Worm (Caenorhabditis elegans) whole organism, L1 larva: ENCODE measurements around the gene ufl-1.

Source experiments
- irx-1 ChIP-seq: sonication (generic microtip); optimal IDR thresholded peaks from 2 replicates; lab custom pipeline; 2016; ENCODE audit warnings: missing genetic modification characterization, missing compliant biosample characterization
- jun-1 ChIP-seq: fragments of 150-350 bp; optimal IDR thresholded peaks from 2 replicates; lab custom pipeline; 2014; ENCODE audit warnings: missing biosample characterization, missing genetic modification reagents, missing genetic modification characterization
- mdl-1 ChIP-seq, 2 experiments: fragments of 150-350 bp; optimal IDR thresholded peaks; 2 replicates each; lab custom pipeline; 2014 to 2017; ENCODE audit warnings: missing biosample characterization in 2 of 2, missing genetic modification characterization in 2 of 2, inconsistent platforms in 1 of 2
- mep-1 ChIP-seq: fragments of 150-350 bp; optimal IDR thresholded peaks from 2 replicates; lab custom pipeline; 2014; ENCODE audit warnings: missing biosample characterization, missing genetic modification characterization
- nhr-12 ChIP-seq: sonication (generic microtip); optimal IDR thresholded peaks from 2 replicates; lab custom pipeline; 2017; ENCODE audit warnings: missing biosample characterization, missing genetic modification characterization
- nhr-84 ChIP-seq: sonication (generic microtip); optimal IDR thresholded peaks from 2 replicates; lab custom pipeline; 2017; ENCODE audit warnings: missing biosample characterization, missing genetic modification characterization
- nhr-90 ChIP-seq: sonication (generic microtip); optimal IDR thresholded peaks from 2 replicates; lab custom pipeline; 2016; ENCODE audit warnings: mild to moderate bottlenecking, missing genetic modification characterization, missing compliant biosample characterization; ENCODE audit not compliant: poor library complexity
- rnt-1 ChIP-seq: sonication (generic microtip); optimal IDR thresholded peaks from 2 replicates; lab custom pipeline; 2016; ENCODE audit warnings: mild to moderate bottlenecking, missing genetic modification characterization, moderate library complexity, missing compliant biosample characterization
- snpc-4 ChIP-seq: fragments of 150-350 bp; optimal IDR thresholded peaks from 2 replicates; lab custom pipeline; 2014; ENCODE audit warnings: missing biosample characterization, missing genetic modification characterization
- sox-4 ChIP-seq: sonication (generic microtip); optimal IDR thresholded peaks from 2 replicates; lab custom pipeline; 2016; ENCODE audit warnings: missing genetic modification characterization, missing compliant biosample characterization

- no peak for TF ChIP-seq irx-1 (tag; lab: Kevin White, UChicago)
- no peak for TF ChIP-seq jun-1
- TF ChIP-seq rnt-1 (tag; lab: Kevin White, UChicago) = no peak
- no peak for TF ChIP-seq sox-4
- TF ChIP-seq nhr-90 = no peak
- no peak for TF ChIP-seq nhr-12 (tag; lab: Kevin White, UChicago)
- no peak for TF ChIP-seq snpc-4
- no peak for TF ChIP-seq mep-1
- TF ChIP-seq mdl-1 (tag; optimal IDR thresholded peaks at IDR 0.05; lab: Kevin White, UChicago) = no peak
- TF ChIP-seq nhr-84 = no peak
These were observed 33.3 kb downstream of the ufl-1 start, which contains the start of gene cht-3 for ce11 chrIV:7003323-7003722.
